Worm (Caenorhabditis elegans): ENCODE measurements around the gene ZC513.14.

Gene ZC513.14

ce11 chrV:8025259-8025658, 10.6 kb downstream of the ZC513.14 start:
- TF ChIP-seq nhr-25 (tag; optimal IDR thresholded peaks at IDR 0.05) (peak; percentile 87), sma-3 (GFP tag; optimal IDR thresholded peaks at IDR 0.05) (no peak), nhr-6 (tag; optimal IDR thresholded peaks at IDR 0.05) (peak; percentile 13), nhr-129 (tag; optimal IDR thresholded peaks at IDR 0.05) (peak; percentile 95), lin-13 (GFP tag; optimal IDR thresholded peaks at IDR 0.05) (no peak), lin-39 (tag; optimal IDR thresholded peaks at IDR 0.05) (no peak), ZK546.5 (tag; optimal IDR thresholded peaks at IDR 0.05) (no peak), blmp-1 (tag; optimal IDR thresholded peaks at IDR 0.05; ENCODE audit: insufficient read depth) (peak; percentile 20), nhr-12 (tag; optimal IDR thresholded peaks at IDR 0.05) (no peak), dmd-4 (tag; optimal IDR thresholded peaks at IDR 0.05) (no peak), mbf-1 (tag; optimal IDR thresholded peaks at IDR 0.05) (no peak), sma-9 (GFP tag; optimal IDR thresholded peaks at IDR 0.05) (peak; percentile 77), sma-9 (tag; optimal IDR thresholded peaks at IDR 0.05) (no peak), mdl-1 (tag; optimal IDR thresholded peaks at IDR 0.05) (peak in 1 of 2 experiments; percentile 8), nhr-21 (tag; optimal IDR thresholded peaks at IDR 0.05) (peak; percentile 42), ceh-16 (tag; optimal IDR thresholded peaks at IDR 0.05) (no peak)

- TF ChIP-seq ama-1 (optimal IDR thresholded peaks at IDR 0.05) (no peak), lsy-2 (tag; optimal IDR thresholded peaks at IDR 0.05) (peak in 1 of 2 experiments; percentile 88), nhr-77 (tag; optimal IDR thresholded peaks at IDR 0.05) (no peak), C34F6.9 (tag; optimal IDR thresholded peaks at IDR 0.05) (no peak), ztf-11 (tag; optimal IDR thresholded peaks at IDR 0.05) (no peak), nhr-6 (tag; optimal IDR thresholded peaks at IDR 0.05) (no peak), R02D3.7 (tag; optimal IDR thresholded peaks at IDR 0.05) (peak; percentile 62), F13H6.1 (tag; optimal IDR thresholded peaks at IDR 0.05) (no peak), nhr-12 (tag; optimal IDR thresholded peaks at IDR 0.05) (no peak), aly-2 (tag; optimal IDR thresholded peaks at IDR 0.05) (no peak), nhr-129 (tag; optimal IDR thresholded peaks at IDR 0.05) (no peak), gmeb-1 (tag; optimal IDR thresholded peaks at IDR 0.05) (no peak), fos-1 (tag; optimal IDR thresholded peaks at IDR 0.05) (peak; percentile 0), lin-13 (GFP tag; optimal IDR thresholded peaks at IDR 0.05) (no peak), blmp-1 (tag; optimal IDR thresholded peaks at IDR 0.05; ENCODE audit: insufficient read depth) (no peak), zag-1 (tag; optimal IDR thresholded peaks at IDR 0.05) (no peak), mbf-1 (tag; optimal IDR thresholded peaks at IDR 0.05) (no peak), snpc-4 (tag; optimal IDR thresholded peaks at IDR 0.05) (no peak), unc-62 (GFP tag; optimal IDR thresholded peaks at IDR 0.05) (no peak), lin-11 (tag; optimal IDR thresholded peaks at IDR 0.05) (no peak), mab-5 (tag; optimal IDR thresholded peaks at IDR 0.05) (no peak), egl-27 (tag; optimal IDR thresholded peaks at IDR 0.05) (no peak), lin-39 (tag; optimal IDR thresholded peaks at IDR 0.05) (no peak)
These were observed 11.1 kb downstream of the ZC513.14 start, which contains the start of gene F43H9.3 for ce11 chrV:8024752-8025151. Gene F43H9.3 (minus strand): TSS chrV:8024940.

- TF ChIP-seq nhr-10 (tag; optimal IDR thresholded peaks at IDR 0.05): no peak
- TF ChIP-seq unc-55 (GFP tag; optimal IDR thresholded peaks at IDR 0.05): no peak
- no peak for TF ChIP-seq gmeb-1 (tag; optimal IDR thresholded peaks at IDR 0.05)
- no peak for TF ChIP-seq ZK546.5 (tag; optimal IDR thresholded peaks at IDR 0.05)
- no peak for TF ChIP-seq nhr-25 (tag; optimal IDR thresholded peaks at IDR 0.05)
- TF ChIP-seq ztf-11 (tag; optimal IDR thresholded peaks at IDR 0.05): no peak
- no peak for TF ChIP-seq C34F6.9 (tag; optimal IDR thresholded peaks at IDR 0.05)
- no peak for TF ChIP-seq snpc-4 (tag; optimal IDR thresholded peaks at IDR 0.05)
- TF ChIP-seq ztf-4 (tag; optimal IDR thresholded peaks at IDR 0.05): no peak
These were observed 13.8 kb downstream of the ZC513.14 start, which contains the start of gene ech-3 for ce11 chrV:8022040-8022439. Gene ech-3 (plus strand): TSS chrV:8022217.

- TF ChIP-seq nhr-237 (tag; optimal IDR thresholded peaks at IDR 0.05): no peak
- peak; percentile 5 for TF ChIP-seq sma-9 (GFP tag; optimal IDR thresholded peaks at IDR 0.05)
- TF ChIP-seq sma-9 (tag; optimal IDR thresholded peaks at IDR 0.05): no peak
- TF ChIP-seq unc-39 (tag; optimal IDR thresholded peaks at IDR 0.05): no peak
- peak; percentile 50 for TF ChIP-seq fos-1 (tag; optimal IDR thresholded peaks at IDR 0.05)
- TF ChIP-seq mbf-1 (tag; optimal IDR thresholded peaks at IDR 0.05): no peak
- TF ChIP-seq elt-1 (tag; optimal IDR thresholded peaks at IDR 0.05): no peak
- no peak for TF ChIP-seq ceh-82 (tag; optimal IDR thresholded peaks at IDR 0.05)
- no peak for TF ChIP-seq ztf-4 (tag; optimal IDR thresholded peaks at IDR 0.05)
These were observed 16.1 kb downstream of the ZC513.14 start for ce11 chrV:8019783-8020182.
